Worm (Caenorhabditis elegans) whole organism, mixed stage, embryonic: ENCODE results near the gene Y68A4A.10.

Experiments used
- M03D4.4 ChIP-seq: sonication (generic microtip); optimal IDR thresholded peaks from 2 replicates; lab custom pipeline; 2017; ENCODE audit warnings: mild to moderate bottlenecking, missing genetic modification characterization, missing compliant biosample characterization
- lin-13 ChIP-seq: fragments of 150-350 bp; optimal IDR thresholded peaks from 2 replicates; lab custom pipeline; 2014; ENCODE audit warnings: missing biosample characterization, missing genetic modification characterization
- lsy-2 ChIP-seq: fragments of 150-350 bp; optimal IDR thresholded peaks from 2 replicates; lab custom pipeline; 2014; ENCODE audit warnings: missing biosample characterization, missing genetic modification characterization
- mab-5 ChIP-seq: fragments of 150-350 bp; optimal IDR thresholded peaks from 2 replicates; lab custom pipeline; 2014; ENCODE audit warnings: missing biosample characterization, missing genetic modification characterization
- mls-2 ChIP-seq: sonication (generic microtip); optimal IDR thresholded peaks from 2 replicates; lab custom pipeline; 2016; ENCODE audit warnings: mild to moderate bottlenecking, missing genetic modification characterization, moderate library complexity, missing compliant biosample characterization
- nhr-28 ChIP-seq: fragments of 150-350 bp; optimal IDR thresholded peaks from 2 replicates; lab custom pipeline; 2014; ENCODE audit warnings: missing biosample characterization, missing genetic modification characterization
- pha-4 ChIP-seq: fragments of 150-350 bp; optimal IDR thresholded peaks from 2 replicates; lab custom pipeline; 2018; ENCODE audit warnings: missing biosample characterization, missing genetic modification reagents, missing genetic modification characterization
- sptf-1 ChIP-seq: sonication (generic microtip); optimal IDR thresholded peaks from 2 replicates; lab custom pipeline; 2017; ENCODE audit warnings: mild to moderate bottlenecking, missing genetic modification characterization, moderate library complexity, missing compliant biosample characterization
- unc-39 ChIP-seq: fragments of 150-350 bp; optimal IDR thresholded peaks from 2 replicates; lab custom pipeline; 2014; ENCODE audit warnings: missing biosample characterization, missing genetic modification characterization
- unc-62 ChIP-seq: fragments of 150-350 bp; optimal IDR thresholded peaks from 2 replicates; lab custom pipeline; 2014; ENCODE audit warnings: missing biosample characterization, missing genetic modification reagents, missing genetic modification characterization
- ztf-11 ChIP-seq: fragments of 150-350 bp; optimal IDR thresholded peaks from 2 replicates; lab custom pipeline; 2014; ENCODE audit warnings: missing biosample characterization, missing genetic modification characterization

DNA sequence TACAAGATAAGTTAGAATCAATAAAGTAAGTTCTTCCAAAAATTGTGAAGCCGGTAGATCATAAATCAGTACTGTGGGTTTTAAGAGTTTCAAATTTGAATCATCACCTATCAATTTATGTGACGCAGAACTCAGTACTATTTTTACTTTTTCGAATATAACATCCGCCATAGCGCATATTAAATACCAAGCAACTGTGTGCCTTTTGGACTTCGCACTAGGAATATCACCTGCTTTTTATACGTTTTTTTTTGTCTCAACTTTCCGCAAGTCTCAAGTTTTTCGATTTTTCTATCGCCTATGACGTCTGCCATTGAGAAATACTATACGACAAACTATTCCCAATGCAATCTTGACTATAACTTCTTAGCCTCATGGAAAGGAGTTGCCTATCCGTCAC lies 10.8 kb downstream of the Y68A4A.10 start, which contains the start of gene srh-113:
- TF ChIP-seq nhr-28 (tag; lab: Kevin White, UChicago) (no peak), pha-4 (tag; lab: Kevin White, UChicago) (no peak), mab-5 (tag; lab: Kevin White, UChicago) (no peak), unc-62 (GFP tag; lab: Kevin White, UChicago) (no peak), unc-39 (no peak), M03D4.4 (tag; lab: Kevin White, UChicago) (no peak), sptf-1 (tag; lab: Kevin White, UChicago) (no peak), lsy-2 (no peak), ztf-11 (tag; lab: Kevin White, UChicago) (no peak), mls-2 (tag; lab: Kevin White, UChicago) (no peak), lin-13 (no peak)
